Worm (Caenorhabditis elegans) whole organism, young adult: Measurements from ENCODE around the gene snpc-1.3.
"Not testable (repeated sequence)": the region's sequence is repeated elsewhere in the genome, so short reads cannot be mapped to it uniquely, and the experiment has no call there.

Experiments
- B0019.2 ChIP-seq: fragments of 200-800 bp; sonication (Bioruptor generic); conservative IDR thresholded peaks from 2 replicates; pipeline ENCODE4 v1.3.6; 2022; ENCODE audit warnings: missing genetic modification reagents, missing genetic modification characterization, missing compliant biosample characterization
- B0336.3 ChIP-seq: fragments of 200-800 bp; sonication (Bioruptor generic); IDR thresholded peaks from 2 replicates; pipeline ENCODE4 v1.3.6; 2022; ENCODE audit warnings: missing genetic modification characterization, missing compliant biosample characterization
- F23B12.7 ChIP-seq: sonication (generic microtip); optimal IDR thresholded peaks from 2 replicates; lab custom pipeline; 2017; ENCODE audit warnings: missing genetic modification characterization, mild to moderate bottlenecking, missing compliant biosample characterization, antibody characterized with exemption, moderate library complexity; ENCODE audit not compliant: insufficient read depth
- F33H1.4 ChIP-seq: fragments of 200-800 bp; sonication (Bioruptor generic); IDR thresholded peaks from 2 replicates; pipeline ENCODE4 v1.3.6; 2022; ENCODE audit warnings: missing genetic modification reagents, missing genetic modification characterization, missing compliant biosample characterization
- F49E8.2 ChIP-seq: sonication (generic microtip); optimal IDR thresholded peaks from 3 replicates; lab custom pipeline; 2017; ENCODE audit warnings: missing genetic modification characterization, mild to moderate bottlenecking, missing compliant biosample characterization, antibody characterized with exemption, moderate library complexity; ENCODE audit not compliant: insufficient read depth
- F52B5.7 ChIP-seq: sonication (generic microtip); optimal IDR thresholded peaks from 2 replicates; lab custom pipeline; 2016; ENCODE audit warnings: mild to moderate bottlenecking, missing genetic modification characterization, missing compliant biosample characterization
- F57C9.4 ChIP-seq: sonication (generic microtip); optimal IDR thresholded peaks from 2 replicates; lab custom pipeline; 2017; ENCODE audit warnings: mild to moderate bottlenecking, missing genetic modification characterization, missing compliant biosample characterization
- ceh-91 ChIP-seq: fragments of 200-800 bp; sonication (Bioruptor generic); IDR thresholded peaks from 2 replicates; pipeline ENCODE4 v1.3.6; 2022; ENCODE audit warnings: missing genetic modification reagents, missing genetic modification characterization, missing compliant biosample characterization
- die-1 ChIP-seq: sonication (generic microtip); optimal IDR thresholded peaks from 2 replicates; lab custom pipeline; 2016; ENCODE audit warnings: missing genotype, mild to moderate bottlenecking, missing genetic modification characterization, missing compliant biosample characterization
- dpl-1 ChIP-seq: fragments of 150-350 bp; optimal IDR thresholded peaks from 2 replicates; lab custom pipeline; 2014; ENCODE audit warnings: missing biosample characterization, missing genetic modification reagents, missing genetic modification characterization
- egl-44 ChIP-seq: fragments of 200-800 bp; sonication (Bioruptor generic); IDR thresholded peaks from 2 replicates; pipeline ENCODE4 v1.3.6; 2022; ENCODE audit warnings: missing genetic modification reagents, missing genetic modification characterization, missing compliant biosample characterization
- ekl-4 ChIP-seq: fragments of 200-800 bp; sonication (Bioruptor generic); IDR thresholded peaks from 2 replicates; pipeline ENCODE4 v1.3.6; 2022; ENCODE audit warnings: missing genetic modification reagents, missing genetic modification characterization, missing compliant biosample characterization
- ets-4 ChIP-seq: fragments of 200-800 bp; sonication (Bioruptor generic); optimal IDR thresholded peaks from 2 replicates; lab custom pipeline; 2018; ENCODE audit warnings: mild to moderate bottlenecking, missing genetic modification characterization, missing compliant biosample characterization
- fkh-3 ChIP-seq: sonication (generic microtip); optimal IDR thresholded peaks from 2 replicates; lab custom pipeline; 2016; ENCODE audit warnings: mild to moderate bottlenecking, missing genetic modification characterization, missing compliant biosample characterization
- gei-17 ChIP-seq: fragments of 200-800 bp; sonication (Bioruptor generic); optimal IDR thresholded peaks from 2 replicates; lab custom pipeline; 2018; ENCODE audit warnings: mild to moderate bottlenecking, missing genetic modification characterization, missing compliant biosample characterization
- him-1 ChIP-seq: sonication (generic microtip); optimal IDR thresholded peaks from 2 replicates; lab custom pipeline; 2016; ENCODE audit warnings: missing genotype, missing genetic modification reagents, missing genetic modification characterization, missing compliant biosample characterization
- hlh-12 ChIP-seq: sonication (generic microtip); optimal IDR thresholded peaks from 2 replicates; lab custom pipeline; 2016; ENCODE audit warnings: missing genetic modification characterization, missing compliant biosample characterization
- hmg-20 ChIP-seq: fragments of 200-800 bp; sonication (Bioruptor generic); IDR thresholded peaks from 2 replicates; pipeline ENCODE4 v1.3.6; 2022; ENCODE audit warnings: missing genetic modification reagents, missing genetic modification characterization, missing compliant biosample characterization
- hsf-1 ChIP-seq: fragments of 200-800 bp; sonication (Bioruptor generic); IDR thresholded peaks from 2 replicates; pipeline ENCODE4 v1.3.6; 2022; ENCODE audit warnings: missing genetic modification reagents, missing genetic modification characterization, missing compliant biosample characterization
- lin-26 ChIP-seq: fragments of 200-800 bp; sonication (Bioruptor generic); IDR thresholded peaks from 2 replicates; pipeline ENCODE4 v1.3.6; 2022; ENCODE audit warnings: missing genetic modification reagents, missing genetic modification characterization, missing compliant biosample characterization
- lir-1 ChIP-seq: fragments of 200-800 bp; sonication (Bioruptor generic); conservative IDR thresholded peaks from 2 replicates; pipeline ENCODE4 v1.3.6; 2022; ENCODE audit warnings: missing genetic modification reagents, missing genetic modification characterization, missing compliant biosample characterization
- lsl-1 ChIP-seq: fragments of 200-800 bp; sonication (Bioruptor generic); optimal IDR thresholded peaks from 2 replicates; lab custom pipeline; 2018; ENCODE audit warnings: mild to moderate bottlenecking, missing genetic modification characterization, moderate library complexity, missing compliant biosample characterization
- madf-3 ChIP-seq: fragments of 200-800 bp; sonication (Bioruptor generic); IDR thresholded peaks from 2 replicates; pipeline ENCODE4 v1.3.6; 2022; ENCODE audit warnings: missing genetic modification reagents, missing genetic modification characterization, missing compliant biosample characterization
- mel-28 ChIP-seq: sonication (generic microtip); optimal IDR thresholded peaks from 2 replicates; lab custom pipeline; 2016; ENCODE audit warnings: borderline replicate concordance, mild to moderate bottlenecking, missing genetic modification characterization, missing compliant biosample characterization
- mxl-1 ChIP-seq: sonication (generic microtip); optimal IDR thresholded peaks from 2 replicates; lab custom pipeline; 2016; ENCODE audit warnings: missing genetic modification characterization, missing compliant biosample characterization
- nhr-27 ChIP-seq: fragments of 200-800 bp; sonication (Bioruptor generic); optimal IDR thresholded peaks from 2 replicates; lab custom pipeline; 2018; ENCODE audit warnings: mild to moderate bottlenecking, missing genetic modification characterization, moderate library complexity, missing compliant biosample characterization
- nhr-80 ChIP-seq: sonication (generic microtip); optimal IDR thresholded peaks from 2 replicates; lab custom pipeline; 2016; ENCODE audit warnings: missing genetic modification characterization, missing compliant biosample characterization
- pha-4 ChIP-seq: fragments of 150-350 bp; sonication (generic microtip); optimal IDR thresholded peaks from 2 replicates; lab custom pipeline; 2014; ENCODE audit warnings: missing biosample characterization, missing genetic modification reagents, missing genetic modification characterization
- rcor-1 ChIP-seq: fragments of 200-800 bp; sonication (Bioruptor generic); IDR thresholded peaks from 2 replicates; pipeline ENCODE4 v1.3.6; 2022; ENCODE audit warnings: missing genetic modification reagents, missing genetic modification characterization, missing compliant biosample characterization
- rpc-1 ChIP-seq, 2 experiments: fragments of 150-350 bp in 1 of 2; sonication (generic microtip) in 1 of 2; optimal IDR thresholded peaks; 2 replicates each; lab custom pipeline; 2014 to 2018; ENCODE audit warnings: missing biosample characterization in 1 of 2, missing genetic modification characterization in 1 of 2, missing genetic modification reagents in 1 of 2, missing genotype in 1 of 2
- sdz-38 ChIP-seq: sonication (generic microtip); optimal IDR thresholded peaks from 2 replicates; lab custom pipeline; 2016; ENCODE audit warnings: missing genotype, missing genetic modification characterization, missing compliant biosample characterization
- snpc-1.3 ChIP-seq: sonication (generic microtip); optimal IDR thresholded peaks from 2 replicates; lab custom pipeline; 2017; ENCODE audit warnings: missing genetic modification characterization, mild to moderate bottlenecking, missing compliant biosample characterization, antibody characterized with exemption, moderate library complexity, missing genotype, missing genetic modification reagents; ENCODE audit not compliant: insufficient read depth
- snpc-3.4 ChIP-seq: sonication (generic microtip); optimal IDR thresholded peaks from 2 replicates; lab custom pipeline; 2017; ENCODE audit warnings: missing genetic modification characterization, mild to moderate bottlenecking, missing compliant biosample characterization, antibody characterized with exemption, moderate library complexity, missing genotype, missing genetic modification reagents
- snpc-4 ChIP-seq, 5 experiments: fragments of 150-350 bp in 1 of 5; sonication (generic microtip) in 4 of 5; optimal IDR thresholded peaks; 2 replicates each; lab custom pipeline; 2014 to 2018; ENCODE audit warnings: missing genetic modification characterization in 5 of 5, missing biosample characterization in 3 of 5, antibody characterized with exemption in 2 of 5, mild to moderate bottlenecking in 2 of 5, missing compliant biosample characterization in 2 of 5, missing genotype in 2 of 5, moderate library complexity in 2 of 5, missing genetic modification reagents in 1 of 5
- tbp1 ChIP-seq: fragments of 200-800 bp; sonication (Bioruptor generic); optimal IDR thresholded peaks from 2 replicates; lab custom pipeline; 2018; ENCODE audit warnings: mild to moderate bottlenecking, missing genetic modification characterization, missing compliant biosample characterization
- tlf-1 ChIP-seq: fragments of 200-800 bp; sonication (Bioruptor generic); optimal IDR thresholded peaks from 2 replicates; lab custom pipeline; 2018; ENCODE audit warnings: mild to moderate bottlenecking, missing genetic modification characterization, missing compliant biosample characterization
- ztf-28 ChIP-seq: fragments of 200-800 bp; sonication (Bioruptor generic); IDR thresholded peaks from 2 replicates; pipeline ENCODE4 v1.3.6; 2022; ENCODE audit warnings: missing genetic modification reagents, missing genetic modification characterization, missing compliant biosample characterization

The snpc-1.3 gene

DNA sequence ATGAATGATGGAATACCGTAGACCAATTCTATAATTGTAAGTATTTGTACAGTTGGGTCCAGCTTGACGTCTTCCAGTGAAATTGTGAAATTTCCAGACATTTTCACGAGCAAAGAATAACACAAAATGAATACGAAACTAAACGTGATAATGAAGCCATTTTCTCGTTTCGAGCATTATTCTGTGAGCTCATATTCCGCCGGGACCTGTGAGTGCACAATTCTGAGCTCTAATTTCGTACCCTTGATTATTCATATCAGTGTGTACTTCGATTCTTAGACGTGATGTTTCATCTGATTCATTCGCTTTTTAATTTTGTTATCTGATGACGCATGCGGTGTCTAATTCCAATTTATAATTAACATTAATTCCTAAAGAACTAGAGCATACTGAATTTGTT lies 43.3 kb upstream of the snpc-1.3 start, which contains the start of gene srg-66:
Gene srg-66 (minus strand): TSS at position 101 of the 400 bp plus-strand sequence.
- TF ChIP-seq gei-17 (no peak), egl-44 (no peak)

DNA sequence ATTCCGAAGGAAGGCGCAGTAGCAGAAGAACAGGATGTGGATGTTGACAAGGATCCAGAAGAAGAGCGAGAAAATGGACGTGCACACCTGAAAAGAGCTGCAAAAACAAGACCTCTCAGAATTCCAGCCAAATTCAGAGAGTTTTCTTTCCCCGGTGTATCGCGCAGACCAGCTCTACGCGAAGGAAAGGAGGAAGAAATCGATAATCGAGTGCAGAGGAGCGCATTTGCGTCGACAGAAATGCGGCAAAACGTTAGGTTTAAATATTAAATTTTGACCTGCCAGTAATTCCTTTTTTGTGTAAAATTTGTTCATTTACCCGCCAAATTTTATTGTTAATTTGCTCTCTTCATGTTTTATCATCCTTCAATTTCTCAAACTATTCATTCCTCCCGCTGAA lies 38.8 kb upstream of the snpc-1.3 start:
- no peak for TF ChIP-seq F57C9.4 (tag; lab: Kevin White, UChicago)
- no peak for TF ChIP-seq tbp1 (GFP tag; lab: Kevin White, UChicago)
- TF ChIP-seq F49E8.2 = no peak
- no peak for TF ChIP-seq F33H1.4 (GFP tag; lab: Robert Waterston, UW)
- no peak for TF ChIP-seq ceh-91 (GFP tag; lab: Robert Waterston, UW)

- not testable (repeated sequence) for TF ChIP-seq fkh-3 (tag; lab: Kevin White, UChicago); ztf-28; mel-28 (tag; lab: Kevin White, UChicago)
These were observed 32.0 kb upstream of the snpc-1.3 start, which contains the start of gene ZC317.7 for ce11 chrV:5470930-5471329. TSS of gene ZC317.7 (minus strand) at chrV:5471030.

DNA sequence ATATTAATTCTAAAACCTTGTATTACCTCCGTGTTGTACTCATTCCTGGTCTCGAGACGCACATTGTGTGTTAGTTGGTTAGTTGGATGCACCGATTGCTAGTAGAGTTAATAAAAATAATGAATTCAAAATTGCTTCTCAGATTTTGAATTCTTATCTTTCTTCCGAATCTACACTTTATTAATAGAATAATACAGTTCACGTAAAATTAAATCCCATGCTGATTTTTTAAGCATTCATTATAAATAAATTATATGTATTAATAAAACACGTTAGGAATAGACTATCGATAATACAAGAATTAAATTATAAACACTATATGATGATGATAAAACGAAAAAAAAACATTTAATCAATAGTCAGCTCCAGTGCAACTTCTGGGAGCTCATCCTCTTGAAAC lies 29.5 kb upstream of the snpc-1.3 start, which contains the start of gene ZC317.6:
Gene ZC317.6 (minus strand): TSS at position 101 of the 400 bp plus-strand sequence.
- not testable (repeated sequence) for TF ChIP-seq mxl-1; rcor-1 (GFP tag; lab: Robert Waterston, UW); F23B12.7 (tag; lab: Kevin White, UChicago)
- TF ChIP-seq, all 124 proteins: peak for 0; not testable (repeated sequence) for 124

- no peak for TF ChIP-seq B0019.2 (GFP tag; lab: Robert Waterston, UW)
- TF ChIP-seq pha-4 (tag; lab: Kevin White, UChicago) = no peak
- no peak for TF ChIP-seq snpc-1.3 (tag; lab: Kevin White, UChicago)
- TF ChIP-seq snpc-4 (GFP tag; optimal IDR thresholded peaks at IDR 0.05; lab: Kevin White, UChicago) = no peak
- TF ChIP-seq snpc-4 (tag; optimal IDR thresholded peaks at IDR 0.05; lab: Kevin White, UChicago) = no peak
- TF ChIP-seq nhr-80 = no peak
- TF ChIP-seq ets-4 (GFP tag; lab: Kevin White, UChicago) = no peak
- TF ChIP-seq nhr-27 (tag; lab: Kevin White, UChicago) = no peak
- TF ChIP-seq mxl-1 = no peak
- no peak for TF ChIP-seq hmg-20 (GFP tag; lab: Robert Waterston, UW)
- TF ChIP-seq hlh-12 = no peak
- no peak for TF ChIP-seq egl-44
- no peak for TF ChIP-seq him-1
- TF ChIP-seq lir-1 (GFP tag; lab: Robert Waterston, UW) = no peak
- TF ChIP-seq, all 124 proteins: peak for 0
These were observed 26.4 kb upstream of the snpc-1.3 start, which contains the start of gene srg-68 for ce11 chrV:5465335-5465734. TSS of gene srg-68 (minus strand) at chrV:5465435.

DNA sequence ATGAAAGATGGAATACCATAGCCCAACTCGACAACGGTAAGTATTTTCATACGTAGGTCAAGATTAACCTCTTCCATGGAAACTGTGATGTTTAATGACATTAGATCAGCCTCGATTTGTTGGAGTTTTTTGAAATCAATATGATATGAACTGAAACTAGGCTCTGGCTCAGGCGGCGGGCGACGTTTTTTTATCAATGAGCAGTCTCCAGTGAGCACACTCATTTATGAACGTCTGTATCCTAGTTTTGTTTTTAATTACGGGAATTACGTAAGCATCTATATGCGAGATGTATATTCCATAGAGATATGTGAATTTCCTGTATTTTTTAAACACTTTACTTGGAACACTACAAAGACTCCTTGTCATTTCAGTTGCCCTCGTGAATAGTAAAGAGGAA lies 23.9 kb upstream of the snpc-1.3 start, which contains the start of gene srg-67:
Gene srg-67 (minus strand): TSS at position 101 of the 400 bp plus-strand sequence.
- no peak for TF ChIP-seq madf-3
- TF ChIP-seq lsl-1 = no peak
- TF ChIP-seq snpc-3.4 (tag; lab: Kevin White, UChicago) = no peak

ce11 chrV:5459806-5460205 lies 20.8 kb upstream of the snpc-1.3 start, which contains the start of gene ZC317.2:
TSS of gene ZC317.2 (plus strand) at chrV:5460106.
- TF ChIP-seq tlf-1 (GFP tag; lab: Kevin White, UChicago) = no peak
- TF ChIP-seq B0336.3 = no peak
- TF ChIP-seq die-1 (tag; lab: Kevin White, UChicago) = no peak
- no peak for TF ChIP-seq F52B5.7 (tag; lab: Kevin White, UChicago)
- TF ChIP-seq rpc-1 (optimal IDR thresholded peaks at IDR 0.05; lab: Kevin White, UChicago) = no peak
- no peak for TF ChIP-seq rpc-1 (tag; optimal IDR thresholded peaks at IDR 0.05; lab: Kevin White, UChicago)
- no peak for TF ChIP-seq ztf-28
- TF ChIP-seq F33H1.4 (GFP tag; lab: Robert Waterston, UW) = no peak
- no peak for TF ChIP-seq hsf-1 (GFP tag; lab: Robert Waterston, UW)
- no peak for TF ChIP-seq lin-26 (GFP tag; lab: Robert Waterston, UW)
- no peak for TF ChIP-seq lir-1 (GFP tag; lab: Robert Waterston, UW)
- no peak for TF ChIP-seq ekl-4 (GFP tag; lab: Robert Waterston, UW)
- TF ChIP-seq madf-3 = no peak
- TF ChIP-seq sdz-38 (tag; lab: Kevin White, UChicago) = no peak
- no peak for TF ChIP-seq dpl-1 (GFP tag; lab: Kevin White, UChicago)
